Fruit fly (Drosophila melanogaster) whole organism, embryonic: Measurements from ENCODE around the gene CG8042.
A peak's percentile ranks its signal among the peaks of the same experiment; 100 is the strongest.

Experiments
- Blimp-1 ChIP-seq: fragments of 200-800 bp; sonication (Bioruptor generic); optimal IDR thresholded peaks from 3 replicates; lab custom pipeline; 2018; ENCODE audit warnings: missing biosample characterization, missing genetic modification characterization, mild to moderate bottlenecking, moderate library complexity, missing genetic modification reagents
- CG10274 ChIP-seq: fragments of 200-800 bp; sonication (Bioruptor generic); optimal IDR thresholded peaks from 3 replicates; lab custom pipeline; 2017; ENCODE audit warnings: missing biosample characterization, mild to moderate bottlenecking, missing genetic modification characterization
- CG10431 ChIP-seq: fragments of 200-800 bp; sonication (Bioruptor generic); optimal IDR thresholded peaks from 3 replicates; lab custom pipeline; 2018; ENCODE audit warnings: missing biosample characterization, mild to moderate bottlenecking, missing genetic modification characterization
- CG10543 ChIP-seq: fragments of 200-800 bp; sonication (Bioruptor generic); optimal IDR thresholded peaks from 3 replicates; lab custom pipeline; 2017; ENCODE audit warnings: missing biosample characterization, mild to moderate bottlenecking, missing genetic modification characterization, moderate library complexity
- CG11456 ChIP-seq: fragments of 200-800 bp; sonication (Bioruptor generic); IDR thresholded peaks from 3 replicates; pipeline ENCODE4 v1.3.6; 2022; ENCODE audit warnings: missing biosample characterization, missing genetic modification characterization
- CG11504 ChIP-seq: fragments of 200-800 bp; sonication (Bioruptor generic); optimal IDR thresholded peaks from 3 replicates; lab custom pipeline; 2019; ENCODE audit warnings: missing biosample characterization, mild to moderate bottlenecking, missing genetic modification characterization, moderate library complexity
- CG11560 ChIP-seq: fragments of 200-800 bp; sonication (Bioruptor generic); IDR thresholded peaks from 3 replicates; pipeline ENCODE4 v1.3.6; 2022; ENCODE audit warnings: missing biosample characterization, missing genetic modification characterization
- CG12104 ChIP-seq: fragments of 200-800 bp; sonication (Bioruptor generic); optimal IDR thresholded peaks from 3 replicates; lab custom pipeline; 2016; ENCODE audit warnings: missing biosample characterization, missing genetic modification characterization
- CG12219 ChIP-seq: fragments of 200-800 bp; sonication (Bioruptor generic); optimal IDR thresholded peaks from 3 replicates; lab custom pipeline; 2018; ENCODE audit warnings: missing biosample characterization, mild to moderate bottlenecking, missing genetic modification characterization
- CG14965 ChIP-seq: fragments of 200-800 bp; sonication (Bioruptor generic); optimal IDR thresholded peaks from 2 replicates; lab custom pipeline; 2016; ENCODE audit warnings: missing biosample characterization, missing genetic modification characterization, borderline replicate concordance
- CG1603 ChIP-seq: fragments of 200-800 bp; sonication (Bioruptor generic); optimal IDR thresholded peaks from 2 replicates; lab custom pipeline; 2019; ENCODE audit warnings: missing biosample characterization, mild to moderate bottlenecking, missing genetic modification characterization, moderate library complexity
- CG17829 ChIP-seq: fragments of 200-800 bp; optimal IDR thresholded peaks from 2 replicates; lab custom pipeline; 2019; ENCODE audit warnings: missing biosample characterization, mild to moderate bottlenecking, missing genetic modification characterization, moderate library complexity
- CG18619 ChIP-seq: fragments of 200-800 bp; sonication (Bioruptor generic); optimal IDR thresholded peaks from 3 replicates; lab custom pipeline; 2017; ENCODE audit warnings: missing biosample characterization, mild to moderate bottlenecking, missing genetic modification characterization
- CG2199 ChIP-seq: fragments of 200-800 bp; sonication (Bioruptor generic); IDR thresholded peaks from 3 replicates; pipeline ENCODE4 v1.3.6; 2022; ENCODE audit warnings: missing biosample characterization, missing genetic modification characterization
- CG31388 ChIP-seq: fragments of 200-800 bp; sonication (Bioruptor generic); optimal IDR thresholded peaks from 2 replicates; lab custom pipeline; 2016; ENCODE audit warnings: missing biosample characterization, missing genetic modification characterization
- CG31441 ChIP-seq: fragments of 200-800 bp; sonication (Bioruptor generic); IDR thresholded peaks from 2 replicates; pipeline ENCODE4 v1.3.6; 2022; ENCODE audit warnings: missing biosample characterization, missing genetic modification characterization
- CG34224 ChIP-seq: fragments of 200-800 bp; sonication (Bioruptor generic); IDR thresholded peaks from 3 replicates; pipeline ENCODE4 v1.3.6; 2022; ENCODE audit warnings: missing biosample characterization, missing genetic modification characterization; ENCODE audit not compliant: partially characterized antibody
- CG34422 ChIP-seq: fragments of 200-800 bp; sonication (Bioruptor generic); IDR thresholded peaks from 3 replicates; pipeline ENCODE4 v1.3.6; 2022; ENCODE audit warnings: missing biosample characterization, missing genetic modification characterization
- CG6791 ChIP-seq: fragments of 200-800 bp; sonication (Bioruptor generic); IDR thresholded peaks from 3 replicates; pipeline ENCODE4 v1.3.6; 2022; ENCODE audit warnings: missing biosample characterization, missing genetic modification characterization; ENCODE audit not compliant: partially characterized antibody
- CG7271 ChIP-seq: fragments of 200-800 bp; sonication (Bioruptor generic); optimal IDR thresholded peaks from 2 replicates; lab custom pipeline; 2018; ENCODE audit warnings: missing biosample characterization, mild to moderate bottlenecking, missing genetic modification characterization, moderate library complexity
- CG8290 ChIP-seq, 3 experiments: fragments of 200-800 bp; sonication (Bioruptor generic); optimal IDR thresholded peaks; 2 replicates each; lab custom pipeline; 2016 to 2019; ENCODE audit warnings: missing biosample characterization in 3 of 3, missing genetic modification characterization in 3 of 3, mild to moderate bottlenecking in 2 of 3, moderate library complexity in 1 of 3
- CG9609 ChIP-seq: fragments of 200-800 bp; sonication (Bioruptor generic); optimal IDR thresholded peaks from 3 replicates; lab custom pipeline; 2016; ENCODE audit warnings: missing biosample characterization, missing genetic modification characterization
- CG9797 ChIP-seq: fragments of 200-800 bp; sonication (Bioruptor generic); optimal IDR thresholded peaks from 3 replicates; lab custom pipeline; 2018; ENCODE audit warnings: missing biosample characterization, mild to moderate bottlenecking, missing genetic modification characterization
- Ets65A ChIP-seq: fragments of 200-800 bp; sonication (Bioruptor generic); peaks from one replicate; lab custom pipeline; 2016; ENCODE audit warnings: missing biosample characterization, missing genetic modification characterization
- H15 ChIP-seq: fragments of 200-800 bp; sonication (Bioruptor generic); IDR thresholded peaks from 3 replicates; pipeline ENCODE4 v1.3.6; 2022; ENCODE audit warnings: missing biosample characterization, missing genetic modification characterization
- HLH3B ChIP-seq: fragments of 200-800 bp; sonication (Bioruptor generic); IDR thresholded peaks from 2 replicates; pipeline ENCODE4 v1.3.6; 2022; ENCODE audit warnings: missing biosample characterization, missing genetic modification characterization
- Hand ChIP-seq: fragments of 200-800 bp; sonication (Bioruptor generic); optimal IDR thresholded peaks from 2 replicates; lab custom pipeline; 2017; ENCODE audit warnings: mild to moderate bottlenecking, missing biosample characterization, missing genetic modification reagents, missing genetic modification characterization
- MTF-1 ChIP-seq: fragments of 200-800 bp; sonication (Bioruptor generic); optimal IDR thresholded peaks from 2 replicates; lab custom pipeline; 2018; ENCODE audit warnings: missing biosample characterization, mild to moderate bottlenecking, missing genetic modification characterization, borderline replicate concordance
- Nf-YA ChIP-seq: fragments of 200-800 bp; sonication (Bioruptor generic); IDR thresholded peaks from 2 replicates; pipeline ENCODE4 v1.3.6; 2022; ENCODE audit warnings: missing biosample characterization, missing genetic modification characterization
- Pdp1 ChIP-seq, 2 experiments: fragments of 200-800 bp; sonication (Bioruptor generic); optimal IDR thresholded peaks; 3 replicates each; lab custom pipeline; 2016; ENCODE audit warnings: missing biosample characterization in 2 of 2, missing genetic modification characterization in 2 of 2, mild to moderate bottlenecking in 1 of 2, moderate library complexity in 1 of 2
- Sox100B ChIP-seq: fragments of 200-800 bp; sonication (Bioruptor generic); optimal IDR thresholded peaks from 3 replicates; lab custom pipeline; 2018; ENCODE audit warnings: missing biosample characterization, mild to moderate bottlenecking, missing genetic modification characterization
- TFAM ChIP-seq: fragments of 200-800 bp; sonication (Bioruptor generic); optimal IDR thresholded peaks from 2 replicates; lab custom pipeline; 2017; ENCODE audit warnings: missing biosample characterization, missing genetic modification characterization, inconsistent platforms
- ab ChIP-seq: fragments of 200-800 bp; sonication (Bioruptor generic); optimal IDR thresholded peaks from 2 replicates; lab custom pipeline; 2016; ENCODE audit warnings: missing biosample characterization, missing genetic modification characterization
- aop ChIP-seq: fragments of 200-800 bp; sonication (Bioruptor generic); IDR thresholded peaks from 2 replicates; pipeline ENCODE4 v1.3.6; 2022; ENCODE audit warnings: missing biosample characterization, missing genetic modification characterization
- az2 ChIP-seq: fragments of 200-800 bp; sonication (Bioruptor generic); optimal IDR thresholded peaks from 3 replicates; lab custom pipeline; 2016; ENCODE audit warnings: missing biosample characterization, missing genetic modification characterization
- bigmax ChIP-seq: fragments of 200-800 bp; sonication (Bioruptor generic); optimal IDR thresholded peaks from 2 replicates; lab custom pipeline; 2018; ENCODE audit warnings: missing biosample characterization, mild to moderate bottlenecking, missing genetic modification characterization
- dmrt11E ChIP-seq: fragments of 200-800 bp; sonication (Bioruptor generic); optimal IDR thresholded peaks from 3 replicates; lab custom pipeline; 2018; ENCODE audit warnings: missing biosample characterization, mild to moderate bottlenecking, missing genetic modification characterization, moderate library complexity
- dmrt99B ChIP-seq: fragments of 200-800 bp; sonication (Bioruptor generic); optimal IDR thresholded peaks from 2 replicates; lab custom pipeline; 2018; ENCODE audit warnings: missing biosample characterization, mild to moderate bottlenecking, missing genetic modification characterization, moderate library complexity
- gce ChIP-seq: fragments of 200-800 bp; sonication (Bioruptor generic); IDR thresholded peaks from 3 replicates; pipeline ENCODE4 v1.3.6; 2022; ENCODE audit warnings: missing biosample characterization, missing genetic modification characterization
- lmd ChIP-seq: fragments of 200-800 bp; sonication (Bioruptor generic); IDR thresholded peaks from 2 replicates; pipeline ENCODE4 v1.3.6; 2022; ENCODE audit warnings: missing biosample characterization, missing genetic modification characterization
- pb ChIP-seq: fragments of 200-800 bp; sonication (Bioruptor generic); optimal IDR thresholded peaks from 3 replicates; lab custom pipeline; 2016; ENCODE audit warnings: missing biosample characterization, missing genetic modification characterization
- pros ChIP-seq: fragments of 200-800 bp; sonication (Bioruptor generic); optimal IDR thresholded peaks from 3 replicates; lab custom pipeline; 2019; ENCODE audit warnings: missing biosample characterization, mild to moderate bottlenecking, missing genetic modification characterization, moderate library complexity
- psq ChIP-seq: fragments of 200-800 bp; sonication (Bioruptor generic); optimal IDR thresholded peaks from 2 replicates; lab custom pipeline; 2017; ENCODE audit warnings: missing biosample characterization, missing genetic modification characterization
- row ChIP-seq: fragments of 200-800 bp; sonication (Bioruptor generic); IDR thresholded peaks from 3 replicates; pipeline ENCODE4 v1.3.6; 2022; ENCODE audit warnings: missing biosample characterization, missing genetic modification characterization
- sd ChIP-seq: fragments of 200-800 bp; sonication (Bioruptor generic); optimal IDR thresholded peaks from 3 replicates; lab custom pipeline; 2018; ENCODE audit warnings: missing biosample characterization, mild to moderate bottlenecking, missing genetic modification characterization, moderate library complexity
- tgo ChIP-seq: fragments of 200-800 bp; sonication (Bioruptor generic); IDR thresholded peaks from 3 replicates; pipeline ENCODE4 v1.3.6; 2022; ENCODE audit warnings: missing biosample characterization, missing genetic modification characterization
- tx ChIP-seq: fragments of 200-800 bp; sonication (Bioruptor generic); optimal IDR thresholded peaks from 2 replicates; lab custom pipeline; 2016; ENCODE audit warnings: missing biosample characterization, missing genetic modification characterization
- usp ChIP-seq: fragments of >200 bp; optimal IDR thresholded peaks from 2 replicates; lab custom pipeline; 2017; ENCODE audit warnings: missing biosample characterization, missing genetic modification characterization
- z ChIP-seq: fragments of 200-800 bp; sonication (Bioruptor generic); IDR thresholded peaks from 3 replicates; pipeline ENCODE4 v1.3.6; 2022; ENCODE audit warnings: missing biosample characterization, missing genetic modification characterization

The CG8042 gene

dm6 chr3L:7952978-7953377 lies 21.8 kb downstream of the CG8042 start (continued):
- peak; percentile 45 for TF ChIP-seq CG17829 (tag; lab: Kevin White, UChicago)
- TF ChIP-seq Sox100B = peak; percentile 60
- peak; percentile 25; the same call in 1 of the 3 replicates for TF ChIP-seq row
- TF ChIP-seq TFAM (GFP tag; lab: Kevin White, UChicago) = no peak
- TF ChIP-seq dmrt11E (tag; lab: Kevin White, UChicago) = peak; percentile 69
- peak; percentile 42 for TF ChIP-seq dmrt99B (tag; lab: Kevin White, UChicago)

- TF ChIP-seq H15 (GFP tag; lab: Robert Waterston, UW) (0 out of 3 replicates have a peak, but pooled peaks have one; percentile 12), CG31388 (GFP tag; lab: Kevin White, UChicago) (no peak), usp (GFP tag; lab: Kevin White, UChicago) (no peak), tx (GFP tag; lab: Kevin White, UChicago) (no peak), lmd (GFP tag; lab: Robert Waterston, UW) (no peak), CG8290 (GFP tag; optimal IDR thresholded peaks at IDR 0.05; lab: Kevin White, UChicago) (peak; percentile 91), CG8290 (tag; optimal IDR thresholded peaks at IDR 0.05; lab: Kevin White, UChicago) (peak in 1 of 2 experiments; percentile 45), CG11456 (GFP tag; lab: Robert Waterston, UW) (no peak), CG18619 (GFP tag; lab: Kevin White, UChicago) (no peak), CG34422 (GFP tag; lab: Robert Waterston, UW) (no peak), gce (GFP tag; lab: Robert Waterston, UW) (no peak), tgo (GFP tag; lab: Robert Waterston, UW) (no peak), bigmax (GFP tag; lab: Kevin White, UChicago) (no peak), CG11560 (tag; lab: Robert Waterston, UW) (no peak), CG9609 (GFP tag; lab: Kevin White, UChicago) (no peak), CG6791 (GFP tag; lab: Robert Waterston, UW) (peak; percentile 62; the same call in 1 of the 3 replicates), Nf-YA (GFP tag; lab: Robert Waterston, UW) (no peak), pb (no peak), CG17829 (tag; lab: Kevin White, UChicago) (no peak), CG10431 (GFP tag; lab: Kevin White, UChicago) (no peak), ab (no peak), CG11504 (no peak), CG1603 (no peak), CG31441 (GFP tag; lab: Robert Waterston, UW) (no peak), HLH3B (GFP tag; lab: Robert Waterston, UW) (no peak), CG12104 (GFP tag; lab: Kevin White, UChicago) (no peak), CG2199 (GFP tag; lab: Robert Waterston, UW) (peak; percentile 83; the same call in 1 of the 3 replicates), CG34224 (no peak), CG10543 (GFP tag; lab: Kevin White, UChicago) (no peak), MTF-1 (GFP tag; lab: Kevin White, UChicago) (no peak), Blimp-1 (no peak), CG7271 (tag; lab: Kevin White, UChicago) (no peak), CG9797 (GFP tag; lab: Kevin White, UChicago) (no peak), Pdp1 (GFP tag; optimal IDR thresholded peaks at IDR 0.05; lab: Kevin White, UChicago) (peak in 1 of 2 experiments; percentile 21), z (GFP tag; lab: Robert Waterston, UW) (no peak), Ets65A (GFP tag; lab: Kevin White, UChicago) (peak; percentile 12), pros (GFP tag; lab: Kevin White, UChicago) (no peak), psq (no peak), Hand (GFP tag; lab: Kevin White, UChicago) (no peak), CG10274 (GFP tag; lab: Kevin White, UChicago) (peak; percentile 13), CG14965 (GFP tag; lab: Kevin White, UChicago) (no peak), az2 (GFP tag; lab: Kevin White, UChicago) (no peak), sd (tag; lab: Kevin White, UChicago) (peak; percentile 33), aop (GFP tag; lab: Robert Waterston, UW) (no peak), CG12219 (GFP tag; lab: Kevin White, UChicago) (no peak)
Measured at dm6 chr3L:7952560-7952959, 22.2 kb downstream of the CG8042 start.
